Fruit fly (Drosophila melanogaster) whole organism, prepupa: ENCODE results near the gene Gad1.
A peak's percentile ranks its signal among the peaks of the same experiment; 100 is the strongest.

Experiments
- CG16779 ChIP-seq: fragments of 200-800 bp; sonication (Bioruptor generic); optimal IDR thresholded peaks from 3 replicates; lab custom pipeline; 2017; ENCODE audit warnings: missing biosample characterization, mild to moderate bottlenecking, missing genetic modification characterization
- Hr4 ChIP-seq: fragments of 200-800 bp; sonication (Bioruptor generic); optimal IDR thresholded peaks from 3 replicates; lab custom pipeline; 2016; ENCODE audit warnings: missing biosample characterization, missing genetic modification characterization

dm6 chr3L:4068368-4068767, 20.2 kb downstream of the Gad1 start:
- TF ChIP-seq CG16779 (peak; percentile 50), Hr4 (GFP tag; lab: Kevin White, UChicago) (no peak)
